Worm (Caenorhabditis elegans): ENCODE measurements around the gene str-85.
A peak's percentile ranks its signal among the peaks of the same experiment; 100 is the strongest.

str-85 gene

ce11 chrV:9005243-9005642 is 19.6 kb upstream of the str-85 start, which contains the start of gene srx-3:
Gene srx-3, plus strand, starts transcription at chrV:9005543.
- TF ChIP-seq egl-27 (tag; optimal IDR thresholded peaks at IDR 0.05) (no peak), ceh-82 (tag; optimal IDR thresholded peaks at IDR 0.05) (no peak), unc-55 (GFP tag; optimal IDR thresholded peaks at IDR 0.05) (no peak), sma-3 (GFP tag; optimal IDR thresholded peaks at IDR 0.05) (no peak), unc-39 (tag; optimal IDR thresholded peaks at IDR 0.05) (no peak), aly-2 (tag; optimal IDR thresholded peaks at IDR 0.05) (no peak), ztf-4 (tag; optimal IDR thresholded peaks at IDR 0.05) (no peak), peb-1 (tag; optimal IDR thresholded peaks at IDR 0.05) (no peak), nhr-21 (tag; optimal IDR thresholded peaks at IDR 0.05) (no peak), elt-1 (tag; optimal IDR thresholded peaks at IDR 0.05) (no peak), ceh-16 (tag; optimal IDR thresholded peaks at IDR 0.05) (no peak), nhr-23 (tag; optimal IDR thresholded peaks at IDR 0.05) (no peak), sma-9 (GFP tag; optimal IDR thresholded peaks at IDR 0.05) (no peak), sma-9 (tag; optimal IDR thresholded peaks at IDR 0.05) (no peak)

- TF ChIP-seq sma-9 (GFP tag; optimal IDR thresholded peaks at IDR 0.05) (no peak), sma-9 (tag; optimal IDR thresholded peaks at IDR 0.05) (no peak), ama-1 (optimal IDR thresholded peaks at IDR 0.05) (no peak), ztf-1 (GFP tag; conservative IDR thresholded peaks at IDR 0.05) (no peak)
Observed at ce11 chrV:9003291-9003690, 17.7 kb upstream of the str-85 start, which contains the start of gene srx-1. Gene srx-1, plus strand, starts transcription at chrV:9003672.

- no peak for TF ChIP-seq ztf-11 (tag; optimal IDR thresholded peaks at IDR 0.05)
Observed at ce11 chrV:9001175-9001574, 15.5 kb upstream of the str-85 start, which contains the start of gene F59E11.2. Gene F59E11.2, plus strand, starts transcription at chrV:9001475.

ce11 chrV:8994801-8995200 is 9.2 kb upstream of the str-85 start, which contains the start of gene F59E11.5:
Gene F59E11.5, plus strand, starts transcription at chrV:8995101.
- TF ChIP-seq nhr-25 (tag; optimal IDR thresholded peaks at IDR 0.05) (peak; percentile 35), ztf-1 (GFP tag; conservative IDR thresholded peaks at IDR 0.05) (no peak)

ce11 chrV:8994272-8994671 is 8.6 kb upstream of the str-85 start:
- TF ChIP-seq unc-39 (tag; optimal IDR thresholded peaks at IDR 0.05), result no peak
- no peak for TF ChIP-seq nhr-237 (tag; optimal IDR thresholded peaks at IDR 0.05)
- TF ChIP-seq blmp-1 (tag; optimal IDR thresholded peaks at IDR 0.05; ENCODE audit: insufficient read depth), result peak; percentile 91
- TF ChIP-seq mdl-1 (tag; optimal IDR thresholded peaks at IDR 0.05), result no peak
- TF ChIP-seq alr-1 (tag; optimal IDR thresholded peaks at IDR 0.05), result no peak
- no peak for TF ChIP-seq nhr-11 (tag; optimal IDR thresholded peaks at IDR 0.05)
- no peak for TF ChIP-seq R02D3.7 (tag; optimal IDR thresholded peaks at IDR 0.05)
- no peak for TF ChIP-seq skn-1 (tag; optimal IDR thresholded peaks at IDR 0.05)
- TF ChIP-seq C34F6.9 (tag; optimal IDR thresholded peaks at IDR 0.05), result no peak
- TF ChIP-seq lin-11 (tag; optimal IDR thresholded peaks at IDR 0.05), result no peak
- TF ChIP-seq nhr-6 (tag; optimal IDR thresholded peaks at IDR 0.05), result no peak
- peak; percentile 33 for TF ChIP-seq nhr-25 (tag; optimal IDR thresholded peaks at IDR 0.05)
- no peak for TF ChIP-seq ztf-11 (tag; optimal IDR thresholded peaks at IDR 0.05)
- TF ChIP-seq nhr-23 (tag; optimal IDR thresholded peaks at IDR 0.05), result no peak
- TF ChIP-seq egl-27 (tag; optimal IDR thresholded peaks at IDR 0.05), result no peak
- TF ChIP-seq ama-1 (optimal IDR thresholded peaks at IDR 0.05), result no peak
- no peak for TF ChIP-seq nhr-10 (tag; optimal IDR thresholded peaks at IDR 0.05)
- no peak for TF ChIP-seq elt-1 (tag; optimal IDR thresholded peaks at IDR 0.05)
- TF ChIP-seq mbf-1 (tag; optimal IDR thresholded peaks at IDR 0.05), result no peak
- TF ChIP-seq lin-39 (tag; optimal IDR thresholded peaks at IDR 0.05), result no peak
- TF ChIP-seq dmd-4 (tag; optimal IDR thresholded peaks at IDR 0.05), result no peak
- peak; percentile 45 for TF ChIP-seq nhr-21 (tag; optimal IDR thresholded peaks at IDR 0.05)
- TF ChIP-seq lsy-2 (tag; optimal IDR thresholded peaks at IDR 0.05), result no peak
- TF ChIP-seq gmeb-1 (tag; optimal IDR thresholded peaks at IDR 0.05), result no peak
- TF ChIP-seq crh-2 (tag; optimal IDR thresholded peaks at IDR 0.05), result peak; percentile 15
- TF ChIP-seq nhr-77 (tag; optimal IDR thresholded peaks at IDR 0.05), result no peak
- TF ChIP-seq lin-13 (GFP tag; optimal IDR thresholded peaks at IDR 0.05), result no peak
- TF ChIP-seq ztf-4 (tag; optimal IDR thresholded peaks at IDR 0.05), result no peak
- no peak for TF ChIP-seq ztf-1 (GFP tag; conservative IDR thresholded peaks at IDR 0.05)
- TF ChIP-seq sma-3 (GFP tag; optimal IDR thresholded peaks at IDR 0.05), result peak; percentile 33
- no peak for TF ChIP-seq ZK546.5 (tag; optimal IDR thresholded peaks at IDR 0.05)
- no peak for TF ChIP-seq nhr-129 (tag; optimal IDR thresholded peaks at IDR 0.05)
- no peak for TF ChIP-seq unc-55 (GFP tag; optimal IDR thresholded peaks at IDR 0.05)
- TF ChIP-seq unc-62 (GFP tag; optimal IDR thresholded peaks at IDR 0.05), result no peak
- no peak for TF ChIP-seq zag-1 (tag; optimal IDR thresholded peaks at IDR 0.05)
- no peak for TF ChIP-seq peb-1 (tag; optimal IDR thresholded peaks at IDR 0.05)
- no peak for TF ChIP-seq fos-1 (tag; optimal IDR thresholded peaks at IDR 0.05)
- TF ChIP-seq snpc-4 (tag; optimal IDR thresholded peaks at IDR 0.05), result no peak
- TF ChIP-seq elt-3 (tag; optimal IDR thresholded peaks at IDR 0.05), result no peak
- no peak for TF ChIP-seq Y55F3AM.14 (GFP tag; optimal IDR thresholded peaks at IDR 0.05)
- TF ChIP-seq mab-5 (tag; optimal IDR thresholded peaks at IDR 0.05), result no peak
